Worm (Caenorhabditis elegans): ENCODE measurements around the gene T20D4.12.

Gene T20D4.12

ce11 chrV:3410098-3410570 lies 13.3 kb downstream of the T20D4.12 start, which contains the start of gene arrd-22:
TSS of gene arrd-22 (plus strand) at chrV:3410520.
- peak; percentile 15 for TF ChIP-seq ceh-27 (GFP tag; optimal IDR thresholded peaks at IDR 0.05)
- TF ChIP-seq F37B4.10 (GFP tag; IDR thresholded peaks at IDR 0.05), result no peak

DNA sequence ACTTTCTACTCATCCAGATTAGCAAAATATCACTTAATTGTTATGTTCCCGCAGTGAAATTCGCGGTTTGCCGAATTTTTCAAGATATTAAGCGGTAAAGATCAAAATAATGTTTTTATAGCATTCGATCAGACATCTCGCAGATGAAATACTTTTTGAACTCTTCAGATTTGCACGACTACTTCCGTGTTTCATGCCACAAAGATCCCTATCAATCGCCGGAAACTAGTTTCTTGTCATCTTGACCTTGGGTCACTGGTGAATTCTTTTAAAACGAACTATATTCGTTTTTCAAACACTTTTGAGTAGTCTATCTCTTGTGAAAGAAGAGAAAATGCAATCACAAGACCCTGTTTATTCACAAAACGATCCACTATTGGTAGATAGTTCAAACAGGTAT lies 16.1 kb downstream of the T20D4.12 start, which contains the start of gene txt-11:
TSS of gene txt-11 (plus strand) at position 301 of the 400 bp plus-strand sequence.
- TF ChIP-seq hrde-1 (tag; optimal IDR thresholded peaks at IDR 0.05; ENCODE audit: borderline replicate concordance) (no peak), lin-35 (GFP tag; optimal IDR thresholded peaks at IDR 0.05) (no peak), rec-8 (tag; optimal IDR thresholded peaks at IDR 0.05) (no peak), ztf-22 (GFP tag; optimal IDR thresholded peaks at IDR 0.05) (no peak), ztf-26 (tag; optimal IDR thresholded peaks at IDR 0.05) (no peak), ekl-4 (GFP tag; IDR thresholded peaks at IDR 0.05) (no peak), bed-1 (GFP tag; IDR thresholded peaks at IDR 0.05) (no peak), repo-1 (tag; optimal IDR thresholded peaks at IDR 0.05) (no peak), ets-4 (GFP tag; optimal IDR thresholded peaks at IDR 0.05) (no peak), rpc-1 (optimal IDR thresholded peaks at IDR 0.05) (no peak), rpc-1 (tag; optimal IDR thresholded peaks at IDR 0.05) (no peak), chd-7 (tag; optimal IDR thresholded peaks at IDR 0.05) (no peak), B0035.1 (tag; optimal IDR thresholded peaks at IDR 0.05) (no peak), nhr-90 (tag; optimal IDR thresholded peaks at IDR 0.05) (no peak)

DNA sequence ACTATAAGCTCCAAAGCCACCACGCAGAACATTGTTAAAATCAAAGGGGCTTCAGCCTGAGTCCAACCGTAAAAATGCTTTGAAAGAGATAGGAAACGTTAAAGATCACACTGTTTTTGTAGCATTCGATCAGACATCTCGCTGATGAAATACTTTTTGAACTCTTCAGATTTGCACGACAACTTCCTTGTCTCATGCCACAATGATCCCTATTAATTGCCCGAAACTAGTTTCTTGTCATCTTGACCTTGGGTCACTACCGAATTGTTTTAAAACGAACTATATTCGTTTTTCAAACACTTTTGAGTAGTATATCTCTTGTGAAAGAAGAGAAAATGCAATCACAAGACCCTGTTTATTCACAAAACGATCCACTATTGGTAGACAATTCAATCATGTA lies 21.1 kb downstream of the T20D4.12 start, which contains the start of gene T20D4.3:
TSS of gene T20D4.3 (plus strand) at position 301 of the 400 bp plus-strand sequence.
- TF ChIP-seq rec-8 (tag; optimal IDR thresholded peaks at IDR 0.05), result no peak
- no peak for TF ChIP-seq F33H1.4 (GFP tag; IDR thresholded peaks at IDR 0.05)
- TF ChIP-seq ceh-79 (tag; optimal IDR thresholded peaks at IDR 0.05), result no peak
- no peak for TF ChIP-seq sdz-38 (tag; optimal IDR thresholded peaks at IDR 0.05)
- no peak for TF ChIP-seq tbx-9 (tag; optimal IDR thresholded peaks at IDR 0.05; ENCODE audit: borderline replicate concordance)
- TF ChIP-seq dpff-1 (tag; optimal IDR thresholded peaks at IDR 0.05), result no peak
- no peak for TF ChIP-seq hsf-1 (GFP tag; IDR thresholded peaks at IDR 0.05)
- no peak for TF ChIP-seq hlh-12 (tag; optimal IDR thresholded peaks at IDR 0.05)
- no peak for TF ChIP-seq F52B5.7 (tag; optimal IDR thresholded peaks at IDR 0.05)
- TF ChIP-seq repo-1 (tag; optimal IDR thresholded peaks at IDR 0.05), result no peak
- TF ChIP-seq ets-4 (GFP tag; optimal IDR thresholded peaks at IDR 0.05), result no peak
- no peak for TF ChIP-seq nhr-120 (GFP tag; IDR thresholded peaks at IDR 0.05)
- no peak for TF ChIP-seq K12H6.12 (tag; optimal IDR thresholded peaks at IDR 0.05)
- TF ChIP-seq akir-1 (GFP tag; optimal IDR thresholded peaks at IDR 0.05), result no peak
- TF ChIP-seq hrde-1 (tag; optimal IDR thresholded peaks at IDR 0.05; ENCODE audit: borderline replicate concordance), result no peak
- TF ChIP-seq lsl-1 (GFP tag; optimal IDR thresholded peaks at IDR 0.05), result no peak
- no peak for TF ChIP-seq ceh-91 (GFP tag; IDR thresholded peaks at IDR 0.05)
- no peak for TF ChIP-seq ekl-4 (GFP tag; IDR thresholded peaks at IDR 0.05)
- TF ChIP-seq madf-3 (GFP tag; IDR thresholded peaks at IDR 0.05), result no peak

DNA sequence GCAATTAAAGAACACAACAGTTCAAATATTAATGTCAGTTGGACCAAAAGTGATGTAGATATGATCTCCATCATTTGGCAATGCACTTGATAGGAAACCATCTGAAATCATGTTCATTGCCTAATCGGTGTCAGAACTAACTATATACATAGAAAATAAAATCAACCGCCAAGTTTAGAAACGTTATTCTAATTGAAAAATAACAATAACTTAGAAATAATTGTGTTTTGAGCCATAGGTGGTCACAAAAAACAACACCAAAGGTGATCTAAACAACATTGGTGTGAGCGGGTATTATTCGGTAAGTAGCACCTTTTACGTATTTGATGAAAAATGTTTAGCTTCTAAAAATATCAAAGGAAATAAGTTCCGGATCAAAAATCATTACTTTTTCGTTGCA lies 27.5 kb downstream of the T20D4.12 start, which contains the start of gene srab-21:
TSS of gene srab-21 (minus strand) at position 101 of the 400 bp plus-strand sequence.
- TF ChIP-seq nhr-27 (tag; optimal IDR thresholded peaks at IDR 0.05), result no peak
- TF ChIP-seq F10E7.11 (tag; optimal IDR thresholded peaks at IDR 0.05), result no peak
- TF ChIP-seq somi-1 (GFP tag; optimal IDR thresholded peaks at IDR 0.05), result no peak
- TF ChIP-seq hmg-1.2 (GFP tag; IDR thresholded peaks at IDR 0.05), result no peak
- TF ChIP-seq rec-8 (tag; optimal IDR thresholded peaks at IDR 0.05), result no peak
- TF ChIP-seq ceh-100 (GFP tag; IDR thresholded peaks at IDR 0.05), result no peak
- TF ChIP-seq lsl-1 (GFP tag; optimal IDR thresholded peaks at IDR 0.05), result no peak
- no peak for TF ChIP-seq F33H1.4 (GFP tag; IDR thresholded peaks at IDR 0.05)
- TF ChIP-seq hrde-1 (tag; optimal IDR thresholded peaks at IDR 0.05; ENCODE audit: borderline replicate concordance), result no peak
- no peak for TF ChIP-seq K11D2.4 (GFP tag; IDR thresholded peaks at IDR 0.05)
- no peak for TF ChIP-seq B0019.2 (GFP tag; conservative IDR thresholded peaks at IDR 0.05)
- no peak for TF ChIP-seq F49E8.2 (tag; optimal IDR thresholded peaks at IDR 0.05; ENCODE audit: insufficient read depth)
- TF ChIP-seq sptf-2 (GFP tag; optimal IDR thresholded peaks at IDR 0.05), result no peak
- no peak for TF ChIP-seq nhr-90 (tag; optimal IDR thresholded peaks at IDR 0.05)
- no peak for TF ChIP-seq fkh-3 (tag; optimal IDR thresholded peaks at IDR 0.05)
- no peak for TF ChIP-seq sdz-38 (tag; optimal IDR thresholded peaks at IDR 0.05)
- TF ChIP-seq lag-1 (GFP tag; IDR thresholded peaks at IDR 0.05), result no peak
- TF ChIP-seq snpc-3.4 (tag; optimal IDR thresholded peaks at IDR 0.05), result no peak
- TF ChIP-seq snpc-1.1 (tag; optimal IDR thresholded peaks at IDR 0.05; ENCODE audit: insufficient read depth), result no peak
- no peak for TF ChIP-seq hsf-1 (GFP tag; IDR thresholded peaks at IDR 0.05)
